Fruit fly (Drosophila melanogaster) whole organism, prepupa: Measurements from ENCODE around the gene CG11634.

ENCODE experiments used
- Blimp-1 ChIP-seq: fragments of 200-800 bp; sonication (Bioruptor generic); optimal IDR thresholded peaks from 3 replicates; lab custom pipeline; 2017; ENCODE audit warnings: missing biosample characterization, missing genetic modification characterization, mild to moderate bottlenecking, moderate library complexity, missing genetic modification reagents
- CG10631 ChIP-seq: fragments of 200-800 bp; sonication (Bioruptor generic); optimal IDR thresholded peaks from 2 replicates; lab custom pipeline; 2016; ENCODE audit warnings: missing biosample characterization, missing genetic modification characterization
- CG11294 ChIP-seq: fragments of 200-800 bp; sonication (Bioruptor generic); IDR thresholded peaks from 2 replicates; pipeline ENCODE4 v1.3.6; 2022; ENCODE audit warnings: missing biosample characterization, missing genetic modification characterization
- CG11762 ChIP-seq: fragments of 200-800 bp; sonication (Bioruptor generic); optimal IDR thresholded peaks from 3 replicates; lab custom pipeline; 2016; ENCODE audit warnings: missing biosample characterization, missing genetic modification characterization; ENCODE audit not compliant: insufficient read depth
- CG15336 ChIP-seq: fragments of 200-800 bp; sonication (Bioruptor generic); IDR thresholded peaks from 2 replicates; pipeline ENCODE4 v1.3.6; 2022; ENCODE audit warnings: missing biosample characterization, missing genetic modification characterization
- CG1621 ChIP-seq: fragments of 200-800 bp; sonication (Bioruptor generic); optimal IDR thresholded peaks from 3 replicates; lab custom pipeline; 2018; ENCODE audit warnings: missing biosample characterization, mild to moderate bottlenecking, missing genetic modification characterization
- CG16779 ChIP-seq: fragments of 200-800 bp; sonication (Bioruptor generic); optimal IDR thresholded peaks from 3 replicates; lab custom pipeline; 2017; ENCODE audit warnings: missing biosample characterization, mild to moderate bottlenecking, missing genetic modification characterization
- CG3032 ChIP-seq: fragments of 200-800 bp; optimal IDR thresholded peaks from 2 replicates; lab custom pipeline; 2019; ENCODE audit warnings: missing biosample characterization, mild to moderate bottlenecking, missing genetic modification characterization, moderate library complexity
- CG32006 ChIP-seq: fragments of 200-800 bp; sonication (Bioruptor generic); optimal IDR thresholded peaks from 3 replicates; lab custom pipeline; 2017; ENCODE audit warnings: missing biosample characterization, mild to moderate bottlenecking, missing genetic modification characterization
- CG34406 ChIP-seq: fragments of 200-800 bp; sonication (Bioruptor generic); optimal IDR thresholded peaks from 3 replicates; lab custom pipeline; 2016; ENCODE audit warnings: missing biosample characterization, missing genetic modification characterization
- CG4318 ChIP-seq: fragments of 200-800 bp; sonication (Bioruptor generic); optimal IDR thresholded peaks from 3 replicates; lab custom pipeline; 2017; ENCODE audit warnings: missing biosample characterization, mild to moderate bottlenecking, missing genetic modification characterization
- CG6163 ChIP-seq: fragments of 200-800 bp; sonication (Bioruptor generic); IDR thresholded peaks from 3 replicates; pipeline ENCODE4 v1.3.6; 2022; ENCODE audit warnings: missing biosample characterization, missing genetic modification characterization
- CG6808 ChIP-seq: fragments of 200-800 bp; sonication (Bioruptor generic); optimal IDR thresholded peaks from 3 replicates; lab custom pipeline; 2017; ENCODE audit warnings: missing biosample characterization, missing genetic modification characterization, mild to moderate bottlenecking, moderate library complexity, missing genetic modification reagents
- CG7368 ChIP-seq: fragments of 200-800 bp; sonication (Bioruptor generic); optimal IDR thresholded peaks from 3 replicates; lab custom pipeline; 2016; ENCODE audit warnings: missing biosample characterization, missing genetic modification characterization
- CG8319 ChIP-seq: fragments of 200-800 bp; sonication (Bioruptor generic); optimal IDR thresholded peaks from 3 replicates; lab custom pipeline; 2016; ENCODE audit warnings: missing biosample characterization, missing genetic modification characterization
- Eip75B ChIP-seq: fragments of 200-800 bp; sonication (Bioruptor generic); optimal IDR thresholded peaks from 3 replicates; lab custom pipeline; 2016; ENCODE audit warnings: missing biosample characterization, missing genetic modification characterization
- Eip78C ChIP-seq: fragments of 200-800 bp; sonication (Bioruptor generic); peaks from one replicate; lab custom pipeline; 2016; ENCODE audit warnings: missing biosample characterization, missing genetic modification characterization
- Ets21C ChIP-seq: fragments of 200-800 bp; sonication (Bioruptor generic); optimal IDR thresholded peaks from 3 replicates; lab custom pipeline; 2016; ENCODE audit warnings: missing biosample characterization, missing genetic modification characterization
- Gug ChIP-seq: fragments of 200-800 bp; sonication (Bioruptor generic); IDR thresholded peaks from 2 replicates; pipeline ENCODE4 v1.3.6; 2022; ENCODE audit warnings: missing biosample characterization, missing genetic modification characterization
- Hr39 ChIP-seq: fragments of 200-800 bp; sonication (Bioruptor generic); optimal IDR thresholded peaks from 2 replicates; lab custom pipeline; 2016; ENCODE audit warnings: missing biosample characterization, missing genetic modification characterization
- Met ChIP-seq: fragments of 200-800 bp; sonication (Bioruptor generic); optimal IDR thresholded peaks from 3 replicates; lab custom pipeline; 2016; ENCODE audit warnings: missing biosample characterization, missing genetic modification characterization
- OdsH ChIP-seq: fragments of 200-800 bp; sonication (Bioruptor generic); optimal IDR thresholded peaks from 3 replicates; lab custom pipeline; 2016; ENCODE audit warnings: missing biosample characterization, missing genetic modification characterization
- Sox102F ChIP-seq: fragments of 200-800 bp; sonication (Bioruptor generic); optimal IDR thresholded peaks from 2 replicates; lab custom pipeline; 2016; ENCODE audit warnings: missing biosample characterization, mild to moderate bottlenecking, missing genetic modification characterization
- Sox14 ChIP-seq: fragments of 200-800 bp; sonication (Bioruptor generic); optimal IDR thresholded peaks from 3 replicates; lab custom pipeline; 2016; ENCODE audit warnings: missing biosample characterization, missing genetic modification characterization
- Sox15 ChIP-seq: fragments of 200-800 bp; sonication (Bioruptor generic); optimal IDR thresholded peaks from 3 replicates; lab custom pipeline; 2016; ENCODE audit warnings: missing biosample characterization, missing genetic modification characterization
- achi ChIP-seq: fragments of 200-800 bp; sonication (Bioruptor generic); optimal IDR thresholded peaks from 3 replicates; lab custom pipeline; 2016; ENCODE audit warnings: missing biosample characterization, missing genetic modification characterization
- cyc ChIP-seq: fragments of 200-800 bp; sonication (Bioruptor generic); optimal IDR thresholded peaks from 3 replicates; lab custom pipeline; 2016; ENCODE audit warnings: missing biosample characterization, missing genetic modification characterization
- dsx ChIP-seq: fragments of 200-800 bp; optimal IDR thresholded peaks from 3 replicates; lab custom pipeline; 2019; ENCODE audit warnings: missing biosample characterization, mild to moderate bottlenecking, missing genetic modification characterization, moderate library complexity; ENCODE audit not compliant: poor library complexity, severe bottlenecking
- eg ChIP-seq: fragments of 200-800 bp; sonication (Bioruptor generic); IDR thresholded peaks from 3 replicates; pipeline ENCODE4 v1.3.6; 2022; ENCODE audit warnings: missing biosample characterization, missing genetic modification characterization
- esn ChIP-seq: fragments of 200-800 bp; sonication (Bioruptor generic); optimal IDR thresholded peaks from 2 replicates; lab custom pipeline; 2016; ENCODE audit warnings: missing biosample characterization, mild to moderate bottlenecking, missing genetic modification characterization, moderate library complexity
- fd59A ChIP-seq: fragments of 200-800 bp; sonication (Bioruptor generic); optimal IDR thresholded peaks from 2 replicates; lab custom pipeline; 2017; ENCODE audit warnings: missing biosample characterization, mild to moderate bottlenecking, missing genetic modification characterization, missing genetic modification reagents
- fd85E ChIP-seq: fragments of 200-800 bp; sonication (Bioruptor generic); optimal IDR thresholded peaks from 3 replicates; lab custom pipeline; 2016; ENCODE audit warnings: missing biosample characterization, missing genetic modification characterization
- fkh ChIP-seq: fragments of 200-800 bp; sonication (Bioruptor generic); optimal IDR thresholded peaks from 3 replicates; lab custom pipeline; 2017; ENCODE audit warnings: missing biosample characterization, mild to moderate bottlenecking, missing genetic modification characterization, moderate library complexity
- lz ChIP-seq: fragments of 200-800 bp; sonication (Bioruptor generic); optimal IDR thresholded peaks from 3 replicates; lab custom pipeline; 2016; ENCODE audit warnings: missing biosample characterization, missing genetic modification characterization
- net ChIP-seq: fragments of 200-800 bp; sonication (Bioruptor generic); optimal IDR thresholded peaks from 3 replicates; lab custom pipeline; 2016; ENCODE audit warnings: missing biosample characterization, missing genetic modification characterization
- pdm3 ChIP-seq: fragments of 200-800 bp; sonication (Bioruptor generic); optimal IDR thresholded peaks from 3 replicates; lab custom pipeline; 2016; ENCODE audit warnings: missing biosample characterization, missing genetic modification characterization
- salr ChIP-seq, 2 experiments: fragments of 200-800 bp; sonication (Bioruptor generic); optimal IDR thresholded peaks; 3 replicates each; lab custom pipeline; 2016 to 2018; ENCODE audit warnings: missing biosample characterization in 2 of 2, missing genetic modification characterization in 2 of 2, mild to moderate bottlenecking in 1 of 2
- ss ChIP-seq, 2 experiments: fragments of 200-800 bp; sonication (Bioruptor generic); optimal IDR thresholded peaks; 2 replicates in 1 of 2; 3 replicates in 1 of 2; lab custom pipeline; 2017 to 2018; ENCODE audit warnings: mild to moderate bottlenecking in 2 of 2, missing biosample characterization in 2 of 2, missing genetic modification characterization in 2 of 2, moderate library complexity in 1 of 2
- svp ChIP-seq: fragments of 200-800 bp; sonication (Bioruptor generic); peaks from one replicate; lab custom pipeline; 2016; ENCODE audit warnings: missing biosample characterization, missing genetic modification characterization
- topi ChIP-seq: fragments of 200-800 bp; sonication (Bioruptor generic); optimal IDR thresholded peaks from 3 replicates; lab custom pipeline; 2016; ENCODE audit warnings: missing biosample characterization, missing genetic modification characterization
- vri ChIP-seq: fragments of 200-800 bp; sonication (Bioruptor generic); optimal IDR thresholded peaks from 3 replicates; lab custom pipeline; 2016; ENCODE audit warnings: missing biosample characterization, mild to moderate bottlenecking, missing genetic modification characterization

CG11634 gene

dm6 chr2L:21867040-21867981 lies 48.8 kb upstream of the CG11634 start (continued):
- TF ChIP-seq Blimp-1 (GFP tag; lab: Kevin White, UChicago) (peak; percentile 7), Met (GFP tag; lab: Kevin White, UChicago) (peak; percentile 80), lz (peak; percentile 84), fd59A (peak; percentile 70), CG6163 (GFP tag; lab: Robert Waterston, UW) (peak; percentile 65), net (peak; percentile 32), ss (GFP tag; optimal IDR thresholded peaks at IDR 0.05; lab: Kevin White, UChicago) (peak; percentile 15 to 66), CG6808 (GFP tag; lab: Kevin White, UChicago) (peak; percentile 70), CG8319 (GFP tag; lab: Kevin White, UChicago) (peak; percentile 75), CG15336 (GFP tag; lab: Robert Waterston, UW) (no peak), CG3032 (peak; percentile 80), fd85E (peak; percentile 16), fkh (peak; percentile 23), Sox15 (GFP tag; lab: Kevin White, UChicago) (peak; percentile 85), CG16779 (no peak), topi (peak; percentile 85), Eip75B (peak; percentile 82), Sox102F (GFP tag; lab: Kevin White, UChicago) (peak; percentile 80), achi (peak; percentile 74), CG32006 (GFP tag; lab: Kevin White, UChicago) (no peak)

dm6 chr2L:21868712-21869280 lies 47.3 kb upstream of the CG11634 start:
- TF ChIP-seq ss (GFP tag; optimal IDR thresholded peaks at IDR 0.05; lab: Kevin White, UChicago) = peak in 1 of 2 experiments; percentile 14
- TF ChIP-seq fkh = no peak
- peak; percentile 45 for TF ChIP-seq svp

dm6 chr2L:21871708-21872107 lies 44.4 kb upstream of the CG11634 start:
- TF ChIP-seq Eip78C (GFP tag; lab: Kevin White, UChicago) (no peak), CG4318 (GFP tag; lab: Kevin White, UChicago) (no peak), vri (GFP tag; lab: Kevin White, UChicago) (no peak), cyc (GFP tag; lab: Kevin White, UChicago) (no peak), CG16779 (no peak), CG11762 (no peak), Met (GFP tag; lab: Kevin White, UChicago) (no peak), Gug (GFP tag; lab: Robert Waterston, UW) (no peak), CG1621 (tag; lab: Kevin White, UChicago) (no peak), salr (GFP tag; optimal IDR thresholded peaks at IDR 0.05; lab: Kevin White, UChicago) (no peak), pdm3 (GFP tag; lab: Kevin White, UChicago) (no peak), CG34406 (no peak), esn (GFP tag; lab: Kevin White, UChicago) (no peak), CG6163 (GFP tag; lab: Robert Waterston, UW) (no peak), fkh (no peak), CG10631 (no peak), Ets21C (GFP tag; lab: Kevin White, UChicago) (no peak), eg (GFP tag; lab: Robert Waterston, UW) (no peak)

- no peak for TF ChIP-seq svp
- no peak for TF ChIP-seq CG11294 (GFP tag; lab: Robert Waterston, UW)
- TF ChIP-seq fd85E = no peak
- no peak for TF ChIP-seq CG6808 (GFP tag; lab: Kevin White, UChicago)
- TF ChIP-seq net = no peak
- TF ChIP-seq ss (GFP tag; optimal IDR thresholded peaks at IDR 0.05; lab: Kevin White, UChicago) = no peak
- no peak for TF ChIP-seq CG8319 (GFP tag; lab: Kevin White, UChicago)
- no peak for TF ChIP-seq dsx
- no peak for TF ChIP-seq OdsH
- no peak for TF ChIP-seq Sox14 (GFP tag; lab: Kevin White, UChicago)
- TF ChIP-seq topi = no peak
- no peak for TF ChIP-seq fkh
- TF ChIP-seq Hr39 = no peak
- no peak for TF ChIP-seq CG7368 (GFP tag; lab: Kevin White, UChicago)
These were observed 42.4 kb upstream of the CG11634 start for dm6 chr2L:21873696-21874095.
